Fruit fly (Drosophila melanogaster) whole organism: ENCODE data around the gene Graf.

Experiments used
- Dll ChIP-seq: fragments of >200 bp; optimal IDR thresholded peaks from 2 replicates; lab custom pipeline; 2017
- pan ChIP-seq: fragments of >200 bp; optimal IDR thresholded peaks from 2 replicates; lab custom pipeline; 2017
- psq ChIP-seq: fragments of >200 bp; optimal IDR thresholded peaks from 2 replicates; lab custom pipeline; 2017

DNA sequence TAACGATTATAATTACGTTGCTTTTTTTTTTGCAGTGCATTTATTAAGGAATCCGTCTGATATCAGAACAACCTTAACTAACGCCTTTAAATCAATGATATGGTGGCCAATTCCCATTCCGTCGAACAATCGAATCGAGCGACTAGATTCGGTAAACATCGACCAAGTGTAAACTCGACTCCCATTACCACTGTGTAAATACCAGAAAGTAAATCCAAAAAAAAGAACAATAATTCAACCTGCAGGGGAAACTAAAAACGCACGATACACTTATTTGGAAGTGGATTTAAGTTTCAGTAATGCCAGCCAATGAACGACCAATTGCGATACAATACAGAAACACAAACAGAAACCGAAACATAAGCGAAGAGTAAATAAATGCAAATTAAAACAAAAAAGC, 45.0 kb upstream of the Graf start:
- TF ChIP-seq psq (lab: Kevin White, UChicago), result no peak
- TF ChIP-seq Dll (lab: Kevin White, UChicago), result no peak
- TF ChIP-seq pan (lab: Kevin White, UChicago), result no peak
